Fruit fly (Drosophila melanogaster) whole organism, wandering third instar larva: ENCODE measurements around the gene Xe7.

ENCODE experiments used
- Abd-B ChIP-seq: fragments of >200 bp; optimal IDR thresholded peaks from 2 replicates; lab custom pipeline; 2017; ENCODE audit warnings: missing biosample characterization, missing genetic modification characterization
- CG32264 ChIP-seq: fragments of 200-800 bp; sonication (Bioruptor generic); optimal IDR thresholded peaks from 2 replicates; lab custom pipeline; 2016; ENCODE audit warnings: missing biosample characterization, missing genetic modification characterization
- CG9705 ChIP-seq: fragments of 200-800 bp; sonication (Bioruptor generic); optimal IDR thresholded peaks from 2 replicates; lab custom pipeline; 2018; ENCODE audit warnings: missing biosample characterization, mild to moderate bottlenecking, missing genetic modification characterization
- CrebA ChIP-seq: fragments of 200-800 bp; sonication (Bioruptor generic); optimal IDR thresholded peaks from 2 replicates; lab custom pipeline; 2016; ENCODE audit warnings: missing biosample characterization, mild to moderate bottlenecking, missing genetic modification characterization, borderline replicate concordance
- Dfd ChIP-seq: fragments of >200 bp; optimal IDR thresholded peaks from 2 replicates; lab custom pipeline; 2017; ENCODE audit warnings: missing biosample characterization, missing genetic modification characterization
- Dif ChIP-seq: fragments of 200-275, 200-300 bp; sonication (Bioruptor generic); optimal IDR thresholded peaks from 2 replicates; lab custom pipeline; 2018; ENCODE audit warnings: missing biosample characterization, missing genetic modification characterization; ENCODE audit not compliant: partially characterized antibody
- GATAd ChIP-seq: sonication (Bioruptor generic); optimal IDR thresholded peaks from 2 replicates; lab custom pipeline; 2016; ENCODE audit warnings: missing biosample characterization, missing genetic modification characterization
- HLH106 ChIP-seq: fragments of 200-800 bp; optimal IDR thresholded peaks from 3 replicates; lab custom pipeline; 2019; ENCODE audit warnings: missing biosample characterization, mild to moderate bottlenecking, missing genetic modification characterization, moderate library complexity
- Hnf4 ChIP-seq: fragments of 200-800 bp; sonication (Bioruptor generic); optimal IDR thresholded peaks from 2 replicates; lab custom pipeline; 2016; ENCODE audit warnings: missing biosample characterization, mild to moderate bottlenecking, missing genetic modification characterization
- Hr78 ChIP-seq: fragments of >200 bp; optimal IDR thresholded peaks from 2 replicates; lab custom pipeline; 2017; ENCODE audit warnings: missing biosample characterization, missing genetic modification characterization
- Hr83 ChIP-seq: fragments of 200-300 bp; sonication (Bioruptor generic); optimal IDR thresholded peaks from 2 replicates; lab custom pipeline; 2016; ENCODE audit warnings: missing biosample characterization, mild to moderate bottlenecking, missing genetic modification characterization, moderate library complexity; ENCODE audit not compliant: poor library complexity, severe bottlenecking
- Jra ChIP-seq: sonication (Bioruptor generic); optimal IDR thresholded peaks from 2 replicates; lab custom pipeline; 2016; ENCODE audit warnings: missing biosample characterization, missing genetic modification characterization
- Mio ChIP-seq: sonication (Bioruptor generic); optimal IDR thresholded peaks from 2 replicates; lab custom pipeline; 2016; ENCODE audit warnings: missing biosample characterization, missing genetic modification characterization
- Myc ChIP-seq: fragments of >200 bp; optimal IDR thresholded peaks from 2 replicates; lab custom pipeline; 2017
- N ChIP-seq: fragments of >200 bp; optimal IDR thresholded peaks from 2 replicates; lab custom pipeline; 2018; ENCODE audit warnings: missing biosample characterization, missing external identifiers, missing genetic modification characterization
- OdsH ChIP-seq: fragments of 200-800 bp; sonication (Bioruptor generic); optimal IDR thresholded peaks from 2 replicates; lab custom pipeline; 2016; ENCODE audit warnings: missing biosample characterization, mild to moderate bottlenecking, missing genetic modification characterization
- Rel ChIP-seq, 2 experiments: fragments of 200-800 bp; sonication (Bioruptor generic) in 1 of 2; optimal IDR thresholded peaks; 2 replicates in 1 of 2; 3 replicates in 1 of 2; lab custom pipeline; 2016 to 2019; ENCODE audit warnings: mild to moderate bottlenecking in 2 of 2, missing biosample characterization in 2 of 2, missing genetic modification characterization in 2 of 2, moderate library complexity in 1 of 2
- Sp1 ChIP-seq: fragments of 200-800 bp; sonication (Bioruptor generic); optimal IDR thresholded peaks from 3 replicates; lab custom pipeline; 2019; ENCODE audit warnings: missing biosample characterization, mild to moderate bottlenecking, missing genetic modification characterization, moderate library complexity
- Vsx2 ChIP-seq: fragments of 200-300, 225-300 bp; sonication (Bioruptor generic); optimal IDR thresholded peaks from 2 replicates; lab custom pipeline; 2018; ENCODE audit warnings: missing biosample characterization, missing genetic modification characterization; ENCODE audit not compliant: partially characterized antibody
- br ChIP-seq: fragments of 200-800 bp; sonication (Bioruptor generic); optimal IDR thresholded peaks from 2 replicates; lab custom pipeline; 2016; ENCODE audit warnings: missing biosample characterization, missing genetic modification characterization
- brk ChIP-seq: fragments of 200-800 bp; sonication (Bioruptor generic); optimal IDR thresholded peaks from 2 replicates; lab custom pipeline; 2016; ENCODE audit warnings: missing biosample characterization, mild to moderate bottlenecking, missing genetic modification characterization
- dl ChIP-seq, 2 experiments: fragments of 175-275, 200-275 bp in 1 of 2; fragments of 200-275 bp in 1 of 2; sonication (Bioruptor generic); optimal IDR thresholded peaks; lab custom pipeline; 2018; ENCODE audit warnings: mild to moderate bottlenecking in 2 of 2, missing biosample characterization in 2 of 2, missing genetic modification characterization in 2 of 2, moderate library complexity in 2 of 2; ENCODE audit not compliant: partially characterized antibody in 2 of 2, insufficient read depth in 1 of 2
- dmrt93B ChIP-seq: fragments of 200-800 bp; sonication (Bioruptor generic); optimal IDR thresholded peaks from 2 replicates; lab custom pipeline; 2018; ENCODE audit warnings: missing biosample characterization, mild to moderate bottlenecking, missing genetic modification characterization
- dsf ChIP-seq: sonication (Bioruptor generic); optimal IDR thresholded peaks from 2 replicates; lab custom pipeline; 2016; ENCODE audit warnings: missing biosample characterization, missing genetic modification characterization, borderline replicate concordance
- ey ChIP-seq: fragments of 200-800 bp; sonication (Bioruptor generic); optimal IDR thresholded peaks from 2 replicates; lab custom pipeline; 2016; ENCODE audit warnings: missing biosample characterization, missing genetic modification characterization
- foxo ChIP-seq, 2 experiments: fragments of 200-800 bp; sonication (Bioruptor generic); optimal IDR thresholded peaks; 2 replicates in 1 of 2; 3 replicates in 1 of 2; lab custom pipeline; 2016 to 2017; ENCODE audit warnings: missing biosample characterization in 2 of 2, missing genetic modification characterization in 2 of 2
- fru ChIP-seq: fragments of 200-800 bp; sonication (Bioruptor generic); optimal IDR thresholded peaks from 3 replicates; lab custom pipeline; 2016; ENCODE audit warnings: missing biosample characterization, mild to moderate bottlenecking, missing genetic modification characterization
- h ChIP-seq: fragments of 200-800 bp; sonication (Bioruptor generic); optimal IDR thresholded peaks from 3 replicates; lab custom pipeline; 2016; ENCODE audit warnings: missing biosample characterization, mild to moderate bottlenecking, missing genetic modification characterization
- jim ChIP-seq: fragments of 175-275, 200-325 bp; sonication (Bioruptor generic); optimal IDR thresholded peaks from 2 replicates; lab custom pipeline; 2016; ENCODE audit warnings: missing biosample characterization, mild to moderate bottlenecking, missing genetic modification characterization
- lola ChIP-seq: fragments of >200 bp; optimal IDR thresholded peaks from 2 replicates; lab custom pipeline; 2017; ENCODE audit warnings: missing biosample characterization, missing genetic modification characterization
- pan ChIP-seq: fragments of >200 bp; optimal IDR thresholded peaks from 2 replicates; lab custom pipeline; 2017
- psq ChIP-seq: fragments of 200-800 bp; sonication (Bioruptor generic); optimal IDR thresholded peaks from 3 replicates; lab custom pipeline; 2017; ENCODE audit warnings: missing biosample characterization, mild to moderate bottlenecking, missing genetic modification characterization, moderate library complexity
- rgr ChIP-seq: fragments of 200-800 bp; sonication (Bioruptor generic); optimal IDR thresholded peaks from 3 replicates; lab custom pipeline; 2016; ENCODE audit warnings: missing biosample characterization, mild to moderate bottlenecking, missing genetic modification characterization
- sage ChIP-seq: fragments of 200-800 bp; sonication (Bioruptor generic); optimal IDR thresholded peaks from 2 replicates; lab custom pipeline; 2016; ENCODE audit warnings: missing biosample characterization, mild to moderate bottlenecking, missing genetic modification characterization
- sv ChIP-seq: fragments of 200-800 bp; sonication (Bioruptor generic); optimal IDR thresholded peaks from 3 replicates; lab custom pipeline; 2016; ENCODE audit warnings: missing biosample characterization, missing genetic modification characterization
- tai ChIP-seq: sonication (Bioruptor generic); optimal IDR thresholded peaks from 2 replicates; lab custom pipeline; 2016; ENCODE audit warnings: missing biosample characterization, missing genetic modification characterization
- usp ChIP-seq: fragments of >200 bp; optimal IDR thresholded peaks from 2 replicates; lab custom pipeline; 2017; ENCODE audit warnings: missing biosample characterization, missing genetic modification characterization
- woc ChIP-seq: sonication (Bioruptor generic); optimal IDR thresholded peaks from 2 replicates; lab custom pipeline; 2016; ENCODE audit warnings: missing biosample characterization, mild to moderate bottlenecking, missing genetic modification characterization

Xe7 gene

dm6 chr3R:5654692-5655181 lies 14.4 kb downstream of the Xe7 start, which contains the start of the genes elm and MED27 (continued):
- peak; percentile 97 for TF ChIP-seq woc (GFP tag; lab: Kevin White, UChicago)
- TF ChIP-seq, all 38 proteins: peak for 25

DNA sequence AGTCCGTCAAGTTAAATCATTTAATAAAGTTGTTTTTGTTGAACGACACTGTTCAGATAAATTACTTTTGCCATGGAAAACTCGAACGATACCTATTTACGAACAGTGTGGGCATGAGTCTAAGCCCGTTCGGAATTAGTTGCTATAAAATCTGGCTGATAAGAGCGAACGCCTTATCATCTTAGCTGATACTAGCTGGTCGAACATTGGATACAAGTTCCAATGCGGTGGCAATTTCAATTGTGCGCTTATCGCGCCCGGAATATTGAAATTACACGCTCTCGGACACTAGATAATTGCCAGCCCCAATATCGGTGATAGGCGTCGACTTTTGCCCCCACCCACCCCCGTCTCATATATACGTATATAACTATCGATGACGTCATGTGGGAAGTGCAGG lies 15.2 kb downstream of the Xe7 start:
- TF ChIP-seq GATAd (no peak), foxo (GFP tag; optimal IDR thresholded peaks at IDR 0.05; lab: Kevin White, UChicago) (no peak), pan (no peak), Abd-B (GFP tag; lab: Kevin White, UChicago) (no peak), Rel (GFP tag; optimal IDR thresholded peaks at IDR 0.05; lab: Kevin White, UChicago) (no peak), Rel (tag; optimal IDR thresholded peaks at IDR 0.05; lab: Kevin White, UChicago) (no peak), dl (GFP tag; optimal IDR thresholded peaks at IDR 0.05; lab: Kevin White, UChicago; ENCODE audit: insufficient read depth in 1 of 2, partially characterized antibody in 2 of 2) (no peak), Mio (GFP tag; lab: Kevin White, UChicago) (no peak), Vsx2 (GFP tag; lab: Kevin White, UChicago) (no peak), sage (GFP tag; lab: Kevin White, UChicago) (no peak), HLH106 (tag; lab: Kevin White, UChicago) (no peak), dmrt93B (GFP tag; lab: Kevin White, UChicago) (no peak), woc (GFP tag; lab: Kevin White, UChicago) (no peak), Myc (lab: Kevin White, UChicago) (no peak), Hr78 (GFP tag; lab: Kevin White, UChicago) (no peak)

DNA sequence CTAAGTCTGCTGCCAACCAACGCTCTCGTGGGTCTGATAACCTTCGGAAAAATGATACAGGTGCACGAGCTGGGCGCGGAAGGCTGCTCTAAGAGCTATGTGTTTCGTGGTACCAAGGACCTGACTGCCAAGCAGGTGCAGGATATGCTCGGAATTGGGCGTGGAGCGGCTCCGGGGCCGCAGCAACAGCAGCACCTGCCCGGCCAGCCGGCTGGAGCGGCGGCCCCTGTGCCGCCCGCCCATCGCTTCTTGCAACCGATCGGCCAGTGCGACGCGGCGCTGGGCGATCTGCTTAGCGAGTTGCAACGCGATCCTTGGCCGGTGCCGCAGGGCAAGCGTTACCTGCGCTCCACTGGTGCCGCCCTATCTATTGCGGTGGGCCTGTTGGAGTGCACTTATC lies 19.2 kb downstream of the Xe7 start:
- TF ChIP-seq Dfd (peak; percentile 66), CG32264 (GFP tag; lab: Kevin White, UChicago) (no peak), fru (no peak), N (GFP tag; lab: Kevin White, UChicago) (no peak)

DNA sequence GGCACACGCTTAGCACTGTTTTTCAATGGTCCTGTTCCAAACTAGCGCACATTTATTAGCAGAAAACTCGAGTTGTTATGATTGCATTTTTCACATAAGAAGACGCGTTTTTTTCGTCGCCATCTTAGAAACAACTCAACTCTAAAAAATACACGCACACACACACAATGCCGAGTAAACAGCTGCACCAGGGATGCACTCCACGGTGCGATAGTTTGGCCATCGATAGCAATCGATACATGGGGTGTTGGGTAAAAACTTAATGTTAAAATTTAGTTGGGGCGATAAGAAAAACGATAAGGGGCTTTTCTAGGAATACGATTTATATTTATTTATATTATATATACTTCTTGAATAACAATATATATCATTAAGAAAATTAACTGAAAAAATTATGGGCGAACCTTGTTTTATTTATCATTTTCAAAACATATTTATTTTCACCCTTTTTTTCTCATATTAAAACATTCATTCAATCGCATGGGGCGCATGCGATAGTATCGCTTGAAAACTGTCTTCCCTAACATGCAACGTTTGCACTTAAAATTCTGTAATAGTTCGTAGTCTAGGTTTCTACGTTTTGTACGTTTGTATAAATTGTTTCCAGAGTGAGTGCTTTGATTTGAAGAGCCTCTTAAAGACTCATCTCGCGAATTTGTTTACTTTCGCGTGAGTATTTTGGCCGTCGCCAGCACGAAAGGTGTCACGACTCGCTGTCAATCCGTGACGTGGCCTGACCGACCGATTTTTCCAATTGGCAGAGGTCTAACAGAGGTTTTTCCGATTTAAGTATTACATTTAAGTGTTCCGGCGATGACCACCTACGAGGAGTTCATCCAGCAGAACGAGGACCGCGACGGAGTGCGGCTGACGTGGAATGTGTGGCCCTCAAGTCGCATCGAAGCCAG lies 20.3 kb downstream of the Xe7 start, which contains the start of the genes MTA1-like and Sec23:
Gene MTA1-like, minus strand, starts transcription at position 170 of the 908 bp plus-strand sequence.
Gene Sec23, plus strand, starts transcription at position 497 of the 908 bp plus-strand sequence.
- TF ChIP-seq pan (no peak), sv (GFP tag; lab: Kevin White, UChicago) (peak; percentile 33), fru (peak; percentile 36), Abd-B (GFP tag; lab: Kevin White, UChicago) (no peak), Hnf4 (GFP tag; lab: Kevin White, UChicago) (peak; percentile 76), br (GFP tag; lab: Kevin White, UChicago) (peak; percentile 26), CG32264 (GFP tag; lab: Kevin White, UChicago) (no peak), Rel (GFP tag; optimal IDR thresholded peaks at IDR 0.05; lab: Kevin White, UChicago) (peak; percentile 71), Rel (tag; optimal IDR thresholded peaks at IDR 0.05; lab: Kevin White, UChicago) (peak; percentile 9), brk (peak; percentile 39), Hr78 (GFP tag; lab: Kevin White, UChicago) (no peak), lola (GFP tag; lab: Kevin White, UChicago) (no peak), foxo (GFP tag; optimal IDR thresholded peaks at IDR 0.05; lab: Kevin White, UChicago) (peak in 1 of 2 experiments; percentile 74), Sp1 (peak; percentile 54), jim (no peak), woc (GFP tag; lab: Kevin White, UChicago) (peak; percentile 66), Mio (GFP tag; lab: Kevin White, UChicago) (no peak), usp (GFP tag; lab: Kevin White, UChicago) (no peak), GATAd (no peak), OdsH (GFP tag; lab: Kevin White, UChicago) (peak; percentile 24), tai (GFP tag; lab: Kevin White, UChicago) (no peak), CG9705 (GFP tag; lab: Kevin White, UChicago) (peak; percentile 33), Dif (GFP tag; lab: Kevin White, UChicago) (no peak), Hr83 (GFP tag; lab: Kevin White, UChicago) (peak; percentile 5), Myc (lab: Kevin White, UChicago) (peak; percentile 0), ey (GFP tag; lab: Kevin White, UChicago) (peak; percentile 52), dl (GFP tag; optimal IDR thresholded peaks at IDR 0.05; lab: Kevin White, UChicago; ENCODE audit: insufficient read depth in 1 of 2, partially characterized antibody in 2 of 2) (no peak), sage (GFP tag; lab: Kevin White, UChicago) (peak; percentile 35), Vsx2 (GFP tag; lab: Kevin White, UChicago) (no peak), h (GFP tag; lab: Kevin White, UChicago) (peak; percentile 48), N (GFP tag; lab: Kevin White, UChicago) (no peak), psq (GFP tag; lab: Kevin White, UChicago) (peak; percentile 63), dmrt93B (GFP tag; lab: Kevin White, UChicago) (peak; percentile 54), CrebA (GFP tag; lab: Kevin White, UChicago) (no peak), Jra (GFP tag; lab: Kevin White, UChicago) (peak; percentile 19), HLH106 (tag; lab: Kevin White, UChicago) (peak; percentile 72), Dfd (no peak), dsf (GFP tag; lab: Kevin White, UChicago) (peak; percentile 48), rgr (GFP tag; lab: Kevin White, UChicago) (peak; percentile 70)
